Worm (Caenorhabditis elegans) whole organism, L1 larva: ENCODE data around the gene Y94H6A.12.

Experiments
- C04F5.9 ChIP-seq: sonication (generic microtip); optimal IDR thresholded peaks from 2 replicates; lab custom pipeline; 2016; ENCODE audit warnings: missing genetic modification characterization, missing compliant biosample characterization
- C34B4.2 ChIP-seq: sonication (generic microtip); optimal IDR thresholded peaks from 2 replicates; lab custom pipeline; 2017; ENCODE audit warnings: mild to moderate bottlenecking, missing genetic modification characterization, missing compliant biosample characterization
- F16B12.6 ChIP-seq: fragments of 150-350 bp; optimal IDR thresholded peaks from 2 replicates; lab custom pipeline; 2014; ENCODE audit warnings: missing biosample characterization, missing genetic modification characterization
- ama-1 ChIP-seq: fragments of 150-350 bp; optimal IDR thresholded peaks from 2 replicates; lab custom pipeline; 2014
- blmp-1 ChIP-seq: fragments of 150-350 bp; optimal IDR thresholded peaks from 2 replicates; lab custom pipeline; 2014; ENCODE audit warnings: missing biosample characterization, missing genetic modification characterization
- ceh-63 ChIP-seq: fragments of 200-800 bp; sonication (Bioruptor generic); optimal IDR thresholded peaks from 2 replicates; lab custom pipeline; 2018; ENCODE audit warnings: mild to moderate bottlenecking, missing genetic modification characterization, missing compliant biosample characterization
- ceh-8 ChIP-seq: fragments of 200-800 bp; sonication (Bioruptor generic); optimal IDR thresholded peaks from 2 replicates; lab custom pipeline; 2018; ENCODE audit warnings: mild to moderate bottlenecking, missing genetic modification characterization, moderate library complexity, missing compliant biosample characterization
- ceh-90 ChIP-seq: sonication (generic microtip); optimal IDR thresholded peaks from 2 replicates; lab custom pipeline; 2016; ENCODE audit warnings: missing genetic modification characterization, missing compliant biosample characterization
- dpl-1 ChIP-seq, 3 experiments: fragments of 150-350 bp in 2 of 3; sonication (generic microtip) in 1 of 3; optimal IDR thresholded peaks; 2 replicates each; lab custom pipeline; 2014 to 2017; ENCODE audit warnings: missing biosample characterization in 3 of 3, missing genetic modification characterization in 3 of 3, missing genetic modification reagents in 3 of 3
- efl-1 ChIP-seq, 4 experiments: fragments of 150-350 bp; optimal IDR thresholded peaks in 3 of 4; peaks in 1 of 4; 1 replicate in 1 of 4; 2 replicates in 3 of 4; lab custom pipeline; 2014; ENCODE audit warnings: missing biosample characterization in 2 of 4, missing genetic modification characterization in 2 of 4, missing genetic modification reagents in 2 of 4
- egl-13 ChIP-seq: sonication (generic microtip); optimal IDR thresholded peaks from 2 replicates; lab custom pipeline; 2016; ENCODE audit warnings: missing genotype, missing genetic modification reagents, missing genetic modification characterization, missing compliant biosample characterization
- elt-2 ChIP-seq: sonication (generic microtip); optimal IDR thresholded peaks from 2 replicates; lab custom pipeline; 2016; ENCODE audit warnings: missing genetic modification characterization, mild to moderate bottlenecking, inconsistent platforms, missing compliant biosample characterization, missing genetic modification reagents
- elt-3 ChIP-seq, 6 experiments: fragments of 150-350 bp in 1 of 6; sonication (generic microtip); optimal IDR thresholded peaks; 2 replicates each; lab custom pipeline; 2017 to 2018; ENCODE audit warnings: missing biosample characterization in 6 of 6, missing genetic modification characterization in 6 of 6, inconsistent platforms in 1 of 6
- fkh-8 ChIP-seq: sonication (generic microtip); optimal IDR thresholded peaks from 2 replicates; lab custom pipeline; 2016; ENCODE audit warnings: mild to moderate bottlenecking, missing genetic modification characterization, missing compliant biosample characterization
- fos-1 ChIP-seq: fragments of 150-350 bp; optimal IDR thresholded peaks from 2 replicates; lab custom pipeline; 2014; ENCODE audit warnings: missing biosample characterization, missing genetic modification characterization
- hlh-17 ChIP-seq: fragments of 200-800 bp; sonication (Bioruptor generic); optimal IDR thresholded peaks from 2 replicates; lab custom pipeline; 2018; ENCODE audit warnings: missing genetic modification characterization, mild to moderate bottlenecking, missing compliant biosample characterization, moderate library complexity, borderline replicate concordance
- hlh-4 ChIP-seq: sonication (generic microtip); optimal IDR thresholded peaks from 2 replicates; lab custom pipeline; 2016; ENCODE audit warnings: mild to moderate bottlenecking, missing genetic modification characterization, missing compliant biosample characterization
- irx-1 ChIP-seq: sonication (generic microtip); optimal IDR thresholded peaks from 2 replicates; lab custom pipeline; 2016; ENCODE audit warnings: missing genetic modification characterization, missing compliant biosample characterization
- isw-1 ChIP-seq: fragments of 200-800 bp; sonication (Bioruptor generic); IDR thresholded peaks from 2 replicates; pipeline ENCODE4 v1.3.6; 2022; ENCODE audit warnings: missing genetic modification characterization, missing compliant biosample characterization
- lin-14 ChIP-seq: fragments of 200-800 bp; sonication (Bioruptor generic); optimal IDR thresholded peaks from 2 replicates; lab custom pipeline; 2018; ENCODE audit warnings: mild to moderate bottlenecking, missing genetic modification characterization, moderate library complexity, missing compliant biosample characterization
- lin-35 ChIP-seq, 2 experiments: fragments of 150-350 bp; optimal IDR thresholded peaks; 2 replicates each; lab custom pipeline; 2014; ENCODE audit warnings: missing biosample characterization in 2 of 2, missing genetic modification characterization in 2 of 2, missing genetic modification reagents in 2 of 2
- lsy-2 ChIP-seq, 2 experiments: fragments of 150-350 bp; optimal IDR thresholded peaks; 2 replicates each; lab custom pipeline; 2014; ENCODE audit warnings: missing biosample characterization in 2 of 2, missing genetic modification characterization in 2 of 2
- mab-9 ChIP-seq: fragments of 200-800 bp; sonication (Bioruptor generic); IDR thresholded peaks from 2 replicates; pipeline ENCODE4 v1.3.6; 2022; ENCODE audit warnings: missing genetic modification reagents, missing genetic modification characterization, missing compliant biosample characterization
- mef-2 ChIP-seq: fragments of 150-350 bp; optimal IDR thresholded peaks from 2 replicates; lab custom pipeline; 2014; ENCODE audit warnings: missing biosample characterization, missing genetic modification characterization
- mep-1 ChIP-seq: fragments of 150-350 bp; optimal IDR thresholded peaks from 2 replicates; lab custom pipeline; 2014; ENCODE audit warnings: missing biosample characterization, missing genetic modification characterization
- nhr-19 ChIP-seq: fragments of 200-800 bp; sonication (Bioruptor generic); conservative IDR thresholded peaks from 2 replicates; pipeline ENCODE4 v1.3.6; 2022; ENCODE audit warnings: missing genetic modification characterization, missing compliant biosample characterization
- nhr-47 ChIP-seq: sonication (generic microtip); optimal IDR thresholded peaks from 2 replicates; lab custom pipeline; 2016; ENCODE audit warnings: mild to moderate bottlenecking, missing genetic modification characterization, moderate library complexity, missing compliant biosample characterization
- nhr-71 ChIP-seq: sonication (generic microtip); optimal IDR thresholded peaks from 2 replicates; lab custom pipeline; 2016; ENCODE audit warnings: mild to moderate bottlenecking, missing genetic modification characterization, moderate library complexity, missing compliant biosample characterization
- nhr-84 ChIP-seq: sonication (generic microtip); optimal IDR thresholded peaks from 2 replicates; lab custom pipeline; 2017; ENCODE audit warnings: missing biosample characterization, missing genetic modification characterization
- rnt-1 ChIP-seq: sonication (generic microtip); optimal IDR thresholded peaks from 2 replicates; lab custom pipeline; 2016; ENCODE audit warnings: mild to moderate bottlenecking, missing genetic modification characterization, moderate library complexity, missing compliant biosample characterization
- snu-23 ChIP-seq: sonication (generic microtip); optimal IDR thresholded peaks from 2 replicates; lab custom pipeline; 2016; ENCODE audit warnings: missing genetic modification characterization, missing compliant biosample characterization
- sox-4 ChIP-seq: sonication (generic microtip); optimal IDR thresholded peaks from 2 replicates; lab custom pipeline; 2016; ENCODE audit warnings: missing genetic modification characterization, missing compliant biosample characterization
- tlp-1 ChIP-seq: fragments of 150-350 bp; optimal IDR thresholded peaks from 2 replicates; lab custom pipeline; 2014; ENCODE audit warnings: missing biosample characterization, missing genetic modification characterization
- vab-15 ChIP-seq: sonication (generic microtip); optimal IDR thresholded peaks from 2 replicates; lab custom pipeline; 2017; ENCODE audit warnings: missing genotype, mild to moderate bottlenecking, missing genetic modification characterization, missing compliant biosample characterization
- xbp-1 ChIP-seq: sonication (generic microtip); optimal IDR thresholded peaks from 2 replicates; lab custom pipeline; 2016; ENCODE audit warnings: missing genetic modification characterization, missing compliant biosample characterization

Y94H6A.12 gene

DNA sequence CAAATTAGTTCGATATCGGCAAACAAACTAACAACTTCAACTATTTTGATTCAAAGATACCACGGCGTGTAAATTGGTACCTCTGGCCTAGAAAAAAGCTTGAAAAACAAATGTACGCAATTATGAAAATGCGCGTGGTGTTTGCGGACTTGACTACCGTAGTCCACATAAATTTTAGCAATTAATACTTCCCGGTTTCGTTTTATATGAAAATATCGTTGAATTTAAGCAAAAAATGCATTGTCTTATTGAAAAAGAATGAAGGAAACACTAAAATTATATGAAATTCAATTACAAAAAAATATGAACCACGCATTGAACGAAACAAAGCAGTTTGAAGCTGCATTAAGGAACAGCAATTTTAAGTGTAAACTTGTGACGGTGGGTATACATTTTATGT is 37.9 kb downstream of the Y94H6A.12 start, which contains the start of gene gpx-4:
Gene gpx-4, minus strand, starts transcription at position 101 of the 400 bp plus-strand sequence.
- TF ChIP-seq lsy-2 (tag; optimal IDR thresholded peaks at IDR 0.05; lab: Kevin White, UChicago): peak in 1 of 2 experiments; percentile 10

DNA sequence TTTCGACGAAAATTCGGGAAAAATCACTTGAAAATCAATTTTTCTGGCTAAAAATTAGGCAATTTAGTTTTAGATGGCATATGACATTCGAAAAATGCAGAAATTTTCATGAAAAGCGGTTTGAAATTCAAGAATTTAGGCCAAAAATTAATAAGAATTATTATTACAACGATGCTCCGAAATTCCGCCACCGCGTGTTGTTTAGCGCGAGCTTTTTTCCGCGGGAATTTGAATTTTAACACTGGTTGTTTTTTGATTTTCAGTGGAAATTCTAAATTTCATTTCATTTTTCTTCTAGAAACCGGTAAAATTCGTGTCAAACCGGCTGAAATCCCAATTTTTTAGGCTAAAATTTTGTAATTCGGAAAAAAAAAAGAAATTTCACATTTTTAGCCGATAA is 42.2 kb downstream of the Y94H6A.12 start:
- TF ChIP-seq ceh-90 (tag; lab: Kevin White, UChicago) (no peak), lin-35 (GFP tag; optimal IDR thresholded peaks at IDR 0.05; lab: Kevin White, UChicago) (peak; percentile 84 to 91), lsy-2 (tag; optimal IDR thresholded peaks at IDR 0.05; lab: Kevin White, UChicago) (peak; percentile 20 to 60), nhr-84 (tag; lab: Kevin White, UChicago) (no peak), mep-1 (tag; lab: Kevin White, UChicago) (no peak), F16B12.6 (tag; lab: Kevin White, UChicago) (no peak), xbp-1 (no peak), elt-2 (tag; lab: Kevin White, UChicago) (no peak), nhr-71 (tag; lab: Kevin White, UChicago) (peak; percentile 22), snu-23 (GFP tag; lab: Kevin White, UChicago) (peak; percentile 17), tlp-1 (tag; lab: Kevin White, UChicago) (no peak), fkh-8 (no peak), efl-1 (optimal IDR thresholded peaks at IDR 0.05; lab: Kevin White, UChicago) (peak; percentile 65 to 85), efl-1 (GFP tag; optimal IDR thresholded peaks at IDR 0.05 in 1 of 2; lab: Kevin White, UChicago) (peak; percentile 90 to 99), nhr-47 (tag; lab: Kevin White, UChicago) (peak; percentile 28), dpl-1 (GFP tag; optimal IDR thresholded peaks at IDR 0.05; lab: Kevin White, UChicago) (peak; percentile 77 to 87 (median 84)), fos-1 (tag; lab: Kevin White, UChicago) (no peak), nhr-19 (GFP tag; lab: Robert Waterston, UW) (0 out of 2 replicates have a peak, but pooled peaks have one; percentile 14), irx-1 (tag; lab: Kevin White, UChicago) (no peak), mef-2 (tag; lab: Kevin White, UChicago) (no peak)
- TF ChIP-seq, all 84 proteins: peak for 8

DNA sequence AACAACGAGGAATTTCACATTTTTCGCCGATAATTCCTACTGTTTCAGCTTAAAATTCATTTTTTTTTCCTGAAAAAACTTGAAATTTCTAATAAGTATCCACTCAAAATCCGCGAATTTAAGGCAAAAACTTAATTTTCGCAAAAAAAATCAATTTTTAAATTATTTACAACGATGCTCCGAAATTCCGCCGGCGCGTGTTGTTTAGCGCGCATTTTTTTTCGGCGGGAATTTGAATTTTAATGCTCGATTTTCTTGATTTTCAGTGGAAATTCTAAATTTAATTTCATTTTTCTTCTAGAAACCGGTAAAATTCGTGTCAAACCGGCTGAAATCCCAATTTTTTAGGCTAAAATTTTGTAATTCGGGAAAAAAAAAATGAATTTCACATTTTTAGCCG is 44.7 kb downstream of the Y94H6A.12 start:
- peak in 1 of 2 experiments; percentile 8 for TF ChIP-seq efl-1 (optimal IDR thresholded peaks at IDR 0.05; lab: Kevin White, UChicago)
- peak in 1 of 2 experiments; percentile 25 for TF ChIP-seq efl-1 (GFP tag; optimal IDR thresholded peaks at IDR 0.05 in 1 of 2; lab: Kevin White, UChicago)

DNA sequence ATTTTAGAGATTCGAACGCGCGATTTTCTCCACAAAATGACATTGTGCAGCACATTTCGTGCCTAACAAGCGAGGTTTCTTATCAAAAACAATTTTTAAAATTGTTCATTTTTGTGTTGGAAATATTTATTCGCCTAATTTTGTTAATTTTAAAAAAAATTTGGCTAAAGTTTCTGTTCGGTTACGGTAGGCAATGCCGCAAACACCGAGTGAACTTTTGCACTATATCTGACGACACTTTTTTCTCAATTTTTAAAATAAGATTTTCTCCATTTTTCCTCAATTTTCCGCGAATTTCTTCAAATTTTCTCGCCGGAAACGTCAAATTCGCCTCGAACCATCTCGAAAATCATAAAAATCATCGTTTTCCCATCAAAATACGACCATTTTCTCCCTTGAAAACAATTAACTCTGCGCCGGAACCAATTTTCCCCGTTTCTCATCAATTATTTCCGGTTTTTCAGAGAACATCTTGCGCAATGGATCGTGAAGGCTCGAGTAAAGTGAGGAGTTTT is 46.2 kb downstream of the Y94H6A.12 start, which contains the start of gene Y69A2AR.1:
Gene Y69A2AR.1, plus strand, starts transcription at position 465 of the 515 bp plus-strand sequence.
- peak in 1 of 2 experiments; percentile 29 for TF ChIP-seq lin-35 (GFP tag; optimal IDR thresholded peaks at IDR 0.05; lab: Kevin White, UChicago)
- no peak for TF ChIP-seq ceh-63 (GFP tag; lab: Kevin White, UChicago)
- TF ChIP-seq mep-1 (tag; lab: Kevin White, UChicago): no peak
- TF ChIP-seq mab-9 (GFP tag; lab: Robert Waterston, UW): no peak
- peak in 2 of 3 experiments; percentile 0 to 49 for TF ChIP-seq dpl-1 (GFP tag; optimal IDR thresholded peaks at IDR 0.05; lab: Kevin White, UChicago)
- no peak for TF ChIP-seq isw-1
- no peak for TF ChIP-seq lin-14
- TF ChIP-seq sox-4: no peak
- no peak for TF ChIP-seq rnt-1 (tag; lab: Kevin White, UChicago)
- TF ChIP-seq F16B12.6 (tag; lab: Kevin White, UChicago): peak; percentile 75
- TF ChIP-seq ama-1 (lab: Kevin White, UChicago): no peak
- peak; percentile 15 to 35 for TF ChIP-seq efl-1 (optimal IDR thresholded peaks at IDR 0.05; lab: Kevin White, UChicago)
- peak; percentile 51 to 92 for TF ChIP-seq efl-1 (GFP tag; optimal IDR thresholded peaks at IDR 0.05 in 1 of 2; lab: Kevin White, UChicago)
- TF ChIP-seq vab-15 (tag; lab: Kevin White, UChicago): no peak
- no peak for TF ChIP-seq egl-13 (tag; lab: Kevin White, UChicago)
- TF ChIP-seq hlh-17 (GFP tag; lab: Kevin White, UChicago): no peak
- TF ChIP-seq blmp-1 (tag; lab: Kevin White, UChicago): no peak
- TF ChIP-seq elt-3 (tag; optimal IDR thresholded peaks at IDR 0.05; lab: Kevin White, UChicago): no peak
- no peak for TF ChIP-seq C34B4.2
- TF ChIP-seq lsy-2 (tag; optimal IDR thresholded peaks at IDR 0.05; lab: Kevin White, UChicago): peak; percentile 85 to 97
- no peak for TF ChIP-seq hlh-4 (tag; lab: Kevin White, UChicago)
- TF ChIP-seq C04F5.9 (tag; lab: Kevin White, UChicago): no peak
- TF ChIP-seq ceh-8 (GFP tag; lab: Kevin White, UChicago): no peak
